Fruit fly (Drosophila melanogaster) whole organism, embryonic: Measurements from ENCODE around the gene Dora.

Source experiments
- Awh ChIP-seq: fragments of 200-800 bp; sonication (Bioruptor generic); IDR thresholded peaks from 2 replicates; pipeline ENCODE4, ENCODE4 v1.3.6; 2022; ENCODE audit warnings: missing biosample characterization, missing genetic modification characterization
- BEAF-32 ChIP-seq: fragments of 200-800 bp; sonication (Bioruptor generic); optimal IDR thresholded peaks from 3 replicates; lab custom pipeline; 2017; ENCODE audit warnings: missing biosample characterization, missing genetic modification characterization, mild to moderate bottlenecking, moderate library complexity, missing genetic modification reagents
- CG10267 ChIP-seq: fragments of 200-800 bp; sonication (Bioruptor generic); optimal IDR thresholded peaks from 2 replicates; lab custom pipeline; 2018; ENCODE audit warnings: missing biosample characterization, mild to moderate bottlenecking, missing genetic modification characterization, moderate library complexity
- CG10366 ChIP-seq: fragments of 200-800 bp; sonication (Bioruptor generic); IDR thresholded peaks from 2 replicates; pipeline ENCODE4 v1.3.6; 2022; ENCODE audit warnings: missing biosample characterization, missing genetic modification characterization
- CG11398 ChIP-seq: fragments of 200-800 bp; sonication (Bioruptor generic); optimal IDR thresholded peaks from 2 replicates; lab custom pipeline; 2016; ENCODE audit warnings: missing biosample characterization, missing genetic modification characterization
- CG12391 ChIP-seq: fragments of 200-800 bp; sonication (Bioruptor generic); optimal IDR thresholded peaks from 3 replicates; lab custom pipeline; 2018; ENCODE audit warnings: missing biosample characterization, mild to moderate bottlenecking, missing genetic modification characterization, moderate library complexity
- CG17385 ChIP-seq: fragments of 200-800 bp; sonication (Bioruptor generic); optimal IDR thresholded peaks from 3 replicates; lab custom pipeline; 2018; ENCODE audit warnings: missing biosample characterization, mild to moderate bottlenecking, missing genetic modification characterization
- CG2889 ChIP-seq: fragments of 200-800 bp; sonication (Bioruptor generic); IDR thresholded peaks from 3 replicates; pipeline ENCODE4 v1.3.6; 2022; ENCODE audit warnings: missing biosample characterization, missing genetic modification characterization
- CG30431 ChIP-seq: fragments of 200-800 bp; sonication (Bioruptor generic); optimal IDR thresholded peaks from 2 replicates; lab custom pipeline; 2017; ENCODE audit warnings: missing biosample characterization, missing genetic modification characterization
- CG3726 ChIP-seq: fragments of 200-800 bp; sonication (Bioruptor generic); IDR thresholded peaks from 3 replicates; pipeline ENCODE4, ENCODE4 v1.3.6; 2022; ENCODE audit warnings: missing biosample characterization, missing genetic modification characterization
- CG3995 ChIP-seq: fragments of 200-800 bp; sonication (Bioruptor generic); optimal IDR thresholded peaks from 3 replicates; lab custom pipeline; 2016; ENCODE audit warnings: missing biosample characterization, missing genetic modification characterization
- CG42726 ChIP-seq: fragments of 200-800 bp; sonication (Bioruptor generic); IDR thresholded peaks from 2 replicates; pipeline ENCODE4 v1.3.6; 2022; ENCODE audit warnings: missing biosample characterization, missing genetic modification characterization; ENCODE audit not compliant: partially characterized antibody
- CG6254 ChIP-seq: fragments of 200-800 bp; sonication (Bioruptor generic); optimal IDR thresholded peaks from 3 replicates; lab custom pipeline; 2017; ENCODE audit warnings: mild to moderate bottlenecking, missing biosample characterization, missing genetic modification reagents, missing genetic modification characterization
- CG6791 ChIP-seq: fragments of 200-800 bp; sonication (Bioruptor generic); IDR thresholded peaks from 3 replicates; pipeline ENCODE4 v1.3.6; 2022; ENCODE audit warnings: missing biosample characterization, missing genetic modification characterization; ENCODE audit not compliant: partially characterized antibody
- CG8281 ChIP-seq: fragments of 200-800 bp; sonication (Bioruptor generic); optimal IDR thresholded peaks from 2 replicates; lab custom pipeline; 2018; ENCODE audit warnings: missing biosample characterization, mild to moderate bottlenecking, missing genetic modification characterization, moderate library complexity
- CG8765 ChIP-seq: fragments of 200-800 bp; sonication (Bioruptor generic); IDR thresholded peaks from 2 replicates; pipeline ENCODE4 v1.3.6; 2022; ENCODE audit warnings: missing biosample characterization, missing genetic modification characterization
- CoRest ChIP-seq: fragments of 200-800 bp; sonication (Bioruptor generic); optimal IDR thresholded peaks from 3 replicates; lab custom pipeline; 2018; ENCODE audit warnings: missing biosample characterization, mild to moderate bottlenecking, missing genetic modification characterization, moderate library complexity
- D ChIP-seq, 2 experiments: fragments of 200-800 bp in 1 of 2; fragments of >200 bp in 1 of 2; sonication (Bioruptor generic) in 1 of 2; optimal IDR thresholded peaks; 2 replicates in 1 of 2; 3 replicates in 1 of 2; lab custom pipeline; 2017; ENCODE audit warnings: mild to moderate bottlenecking in 1 of 2, missing biosample characterization in 1 of 2, missing genetic modification characterization in 1 of 2, missing genetic modification reagents in 1 of 2
- Dip3 ChIP-seq: fragments of 200-800 bp; sonication (Bioruptor generic); optimal IDR thresholded peaks from 3 replicates; lab custom pipeline; 2016; ENCODE audit warnings: missing biosample characterization, missing genetic modification characterization
- Dll ChIP-seq: fragments of 200-800 bp; sonication (Bioruptor generic); IDR thresholded peaks from 4 replicates; pipeline ENCODE4 v1.3.6; 2022; ENCODE audit warnings: missing biosample characterization, missing genetic modification characterization; ENCODE audit not compliant: partially characterized antibody
- Doc3 ChIP-seq: fragments of 200-800 bp; sonication (Bioruptor generic); IDR thresholded peaks from 3 replicates; pipeline ENCODE4 v1.3.6; 2022; ENCODE audit warnings: missing biosample characterization, missing genetic modification characterization; ENCODE audit not compliant: partially characterized antibody
- Dref ChIP-seq: fragments of 200-800 bp; sonication (Bioruptor generic); IDR thresholded peaks from 2 replicates; pipeline ENCODE4 v1.3.6; 2022; ENCODE audit warnings: missing biosample characterization, missing genetic modification characterization
- E2f2 ChIP-seq: fragments of 200-800 bp; sonication (Bioruptor generic); IDR thresholded peaks from 2 replicates; pipeline ENCODE4 v1.3.6; 2022; ENCODE audit warnings: missing biosample characterization, missing genetic modification characterization
- Fer3 ChIP-seq: fragments of 200-800 bp; sonication (Bioruptor generic); optimal IDR thresholded peaks from 2 replicates; lab custom pipeline; 2018; ENCODE audit warnings: missing biosample characterization, mild to moderate bottlenecking, missing genetic modification characterization, moderate library complexity
- Hand ChIP-seq: fragments of 200-800 bp; sonication (Bioruptor generic); optimal IDR thresholded peaks from 2 replicates; lab custom pipeline; 2017; ENCODE audit warnings: mild to moderate bottlenecking, missing biosample characterization, missing genetic modification reagents, missing genetic modification characterization
- Hr3 ChIP-seq: fragments of 200-800 bp; sonication (Bioruptor generic); optimal IDR thresholded peaks from 3 replicates; lab custom pipeline; 2016; ENCODE audit warnings: missing biosample characterization, missing genetic modification characterization
- Mrtf ChIP-seq: fragments of 200-800 bp; sonication (Bioruptor generic); IDR thresholded peaks from 3 replicates; pipeline ENCODE4 v1.3.6; 2022; ENCODE audit warnings: missing biosample characterization, missing genetic modification characterization
- bbx ChIP-seq: fragments of 200-800 bp; sonication (Bioruptor generic); IDR thresholded peaks from 2 replicates; pipeline ENCODE4 v1.3.6; 2022; ENCODE audit warnings: missing biosample characterization, missing genetic modification characterization; ENCODE audit not compliant: partially characterized antibody
- bsh ChIP-seq, 2 experiments: fragments of 200-800 bp; sonication (Bioruptor generic); optimal IDR thresholded peaks; 2 replicates each; lab custom pipeline; 2017 to 2018; ENCODE audit warnings: mild to moderate bottlenecking in 2 of 2, missing biosample characterization in 2 of 2, missing genetic modification characterization in 2 of 2, moderate library complexity in 1 of 2
- btn ChIP-seq: fragments of 200-800 bp; sonication (Bioruptor generic); optimal IDR thresholded peaks from 2 replicates; lab custom pipeline; 2016; ENCODE audit warnings: missing biosample characterization, missing genetic modification characterization
- croc ChIP-seq: fragments of 200-800 bp; sonication (Bioruptor generic); conservative IDR thresholded peaks from 3 replicates; pipeline ENCODE4 v1.3.6; 2022; ENCODE audit warnings: missing biosample characterization, missing genetic modification characterization
- dati ChIP-seq: fragments of 200-800 bp; sonication (Bioruptor generic); IDR thresholded peaks from 2 replicates; pipeline ENCODE4 v1.3.6; 2022; ENCODE audit warnings: missing biosample characterization, missing genetic modification characterization
- dm ChIP-seq: fragments of 200-800 bp; sonication (Bioruptor generic); optimal IDR thresholded peaks from 3 replicates; lab custom pipeline; 2016; ENCODE audit warnings: missing biosample characterization, missing genetic modification characterization
- knrl ChIP-seq: fragments of 200-800 bp; sonication (Bioruptor generic); IDR thresholded peaks from 3 replicates; pipeline ENCODE4 v1.3.6; 2022; ENCODE audit warnings: missing biosample characterization, missing genetic modification characterization; ENCODE audit not compliant: partially characterized antibody
- lilli ChIP-seq: fragments of 200-800 bp; sonication (Bioruptor generic); optimal IDR thresholded peaks from 3 replicates; lab custom pipeline; 2016; ENCODE audit warnings: missing biosample characterization, missing genetic modification characterization
- lola ChIP-seq, 3 experiments: fragments of >200 bp in 2 of 3; fragments of 200-800 bp in 1 of 3; sonication (Bioruptor generic) in 1 of 3; optimal IDR thresholded peaks; 2 replicates each; lab custom pipeline; 2017 to 2019; ENCODE audit warnings: missing biosample characterization in 3 of 3, missing genetic modification characterization in 3 of 3, mild to moderate bottlenecking in 1 of 3, moderate library complexity in 1 of 3
- odd ChIP-seq: fragments of 200-800 bp; sonication (Bioruptor generic); optimal IDR thresholded peaks from 2 replicates; lab custom pipeline; 2017; ENCODE audit warnings: missing biosample characterization, mild to moderate bottlenecking, missing genetic modification characterization
- pan ChIP-seq, 4 experiments: fragments of >200 bp in 3 of 4; fragments of 200-800 bp in 1 of 4; sonication (Bioruptor generic) in 1 of 4; optimal IDR thresholded peaks in 3 of 4; IDR thresholded peaks in 1 of 4; 2 replicates each; pipeline versions ENCODE4 v1.3.6 to Lab custom; 2017 to 2022; ENCODE audit warnings: missing biosample characterization in 2 of 4, missing genetic modification characterization in 2 of 4, mixed read lengths in 1 of 4
- peb ChIP-seq: fragments of 200-800 bp; sonication (Bioruptor generic); IDR thresholded peaks from 2 replicates; pipeline ENCODE4 v1.3.6; 2022; ENCODE audit warnings: missing biosample characterization, missing genetic modification characterization
- pho ChIP-seq: fragments of 200-800 bp; sonication (Bioruptor generic); optimal IDR thresholded peaks from 2 replicates; lab custom pipeline; 2016; ENCODE audit warnings: missing biosample characterization, missing genetic modification characterization
- pzg ChIP-seq: fragments of 200-800 bp; sonication (Bioruptor generic); optimal IDR thresholded peaks from 3 replicates; lab custom pipeline; 2018; ENCODE audit warnings: missing biosample characterization, mild to moderate bottlenecking, missing genetic modification characterization, moderate library complexity
- ro ChIP-seq: fragments of 200-800 bp; sonication (Bioruptor generic); IDR thresholded peaks from 2 replicates; pipeline ENCODE4 v1.3.6; 2022; ENCODE audit warnings: missing biosample characterization, missing genetic modification characterization
- sim ChIP-seq: fragments of 200-800 bp; sonication (Bioruptor generic); IDR thresholded peaks from 2 replicates; pipeline ENCODE4 v1.3.6; 2022; ENCODE audit warnings: missing biosample characterization, missing genetic modification characterization
- sna ChIP-seq: fragments of 200-800 bp; sonication (Bioruptor generic); IDR thresholded peaks from 2 replicates; pipeline ENCODE4 v1.3.6; 2022; ENCODE audit warnings: missing biosample characterization, missing genetic modification characterization; ENCODE audit not compliant: partially characterized antibody
- trh ChIP-seq: fragments of 200-800 bp; sonication (Bioruptor generic); optimal IDR thresholded peaks from 2 replicates; lab custom pipeline; 2016; ENCODE audit warnings: missing biosample characterization, missing genetic modification characterization
- unc-4 ChIP-seq: fragments of 200-800 bp; sonication (Bioruptor generic); IDR thresholded peaks from 2 replicates; pipeline ENCODE4 v1.3.6; 2022; ENCODE audit warnings: missing biosample characterization, missing genetic modification characterization; ENCODE audit not compliant: partially characterized antibody
- vnd ChIP-seq: fragments of 200-800 bp; sonication (Bioruptor generic); IDR thresholded peaks from 3 replicates; pipeline ENCODE4 v1.3.6; 2022; ENCODE audit warnings: missing biosample characterization, missing genetic modification characterization; ENCODE audit not compliant: partially characterized antibody
- vvl ChIP-seq: fragments of 200-800 bp; sonication (Bioruptor generic); IDR thresholded peaks from 2 replicates; pipeline ENCODE4 v1.3.6; 2022; ENCODE audit warnings: missing biosample characterization, missing genetic modification characterization
- zf30C ChIP-seq: fragments of 200-800 bp; sonication (Bioruptor generic); optimal IDR thresholded peaks from 3 replicates; lab custom pipeline; 2018; ENCODE audit warnings: missing biosample characterization, mild to moderate bottlenecking, missing genetic modification characterization

The Dora gene

dm6 chrX:18893433-18893832 lies 29.7 kb downstream of the Dora start, which contains the start of gene Flacc (continued):
- no peak for TF ChIP-seq pan (optimal IDR thresholded peaks at IDR 0.05; lab: Kevin White, UChicago)
- no peak for TF ChIP-seq pan (GFP tag; optimal IDR thresholded peaks at IDR 0.05 in 1 of 2, IDR thresholded peaks at IDR 0.05 in 1 of 2)
- TF ChIP-seq odd (GFP tag; lab: Kevin White, UChicago) = no peak
- TF ChIP-seq CG2889 (GFP tag; lab: Robert Waterston, UW) = no peak
- TF ChIP-seq CG3995 (GFP tag; lab: Kevin White, UChicago) = no peak
- TF ChIP-seq Dip3 (GFP tag; lab: Kevin White, UChicago) = no peak
- no peak for TF ChIP-seq Hr3
- no peak for TF ChIP-seq ro (GFP tag; lab: Robert Waterston, UW)
- TF ChIP-seq bsh (GFP tag; optimal IDR thresholded peaks at IDR 0.05; lab: Kevin White, UChicago) = no peak
- no peak for TF ChIP-seq lilli (GFP tag; lab: Kevin White, UChicago)
- TF ChIP-seq peb (GFP tag; lab: Robert Waterston, UW) = no peak
- peak; percentile 88 for TF ChIP-seq Dll (GFP tag; lab: Robert Waterston, UW)
- no peak for TF ChIP-seq Hand (GFP tag; lab: Kevin White, UChicago)
- peak; percentile 37; the same call in 1 of the 2 replicates for TF ChIP-seq CG42726 (GFP tag; lab: Robert Waterston, UW)
- TF ChIP-seq dm (GFP tag; lab: Kevin White, UChicago) = no peak
- TF ChIP-seq vvl (GFP tag; lab: Robert Waterston, UW) = no peak
- TF ChIP-seq CG6791 (GFP tag; lab: Robert Waterston, UW) = peak; percentile 90
- no peak for TF ChIP-seq Fer3 (tag; lab: Kevin White, UChicago)
- no peak for TF ChIP-seq D (optimal IDR thresholded peaks at IDR 0.05; lab: Kevin White, UChicago)
- TF ChIP-seq D (GFP tag; optimal IDR thresholded peaks at IDR 0.05; lab: Kevin White, UChicago) = no peak
- no peak for TF ChIP-seq Awh (GFP tag; lab: Robert Waterston, UW)
- no peak for TF ChIP-seq dati (GFP tag; lab: Robert Waterston, UW)
- TF ChIP-seq lola (GFP tag; optimal IDR thresholded peaks at IDR 0.05; lab: Kevin White, UChicago) = no peak
- TF ChIP-seq Dref (GFP tag; lab: Robert Waterston, UW) = peak; percentile 92
- TF ChIP-seq btn = no peak
- TF ChIP-seq CG12391 (tag; lab: Kevin White, UChicago) = peak; percentile 9
- TF ChIP-seq E2f2 (GFP tag; lab: Robert Waterston, UW) = peak; percentile 85
- no peak for TF ChIP-seq CG30431
- TF ChIP-seq pzg (GFP tag; lab: Kevin White, UChicago) = peak; percentile 52
- TF ChIP-seq zf30C = no peak
- TF ChIP-seq CG6254 (GFP tag; lab: Kevin White, UChicago) = no peak
- no peak for TF ChIP-seq pho (GFP tag; lab: Kevin White, UChicago)
- TF ChIP-seq knrl (GFP tag; lab: Robert Waterston, UW) = peak; percentile 77
- TF ChIP-seq Mrtf (GFP tag; lab: Robert Waterston, UW) = no peak
- peak; percentile 85 for TF ChIP-seq sna
- TF ChIP-seq CG8281 = no peak
- TF ChIP-seq CG8765 = no peak
- TF ChIP-seq CoRest (tag; lab: Kevin White, UChicago) = peak; percentile 3
- TF ChIP-seq bbx (GFP tag; lab: Robert Waterston, UW) = peak; percentile 87
- peak; percentile 80 for TF ChIP-seq Doc3 (GFP tag; lab: Robert Waterston, UW)
- TF ChIP-seq croc (GFP tag; lab: Robert Waterston, UW) = no peak
- no peak for TF ChIP-seq CG3726
- peak; percentile 85 for TF ChIP-seq unc-4 (GFP tag; lab: Robert Waterston, UW)
- TF ChIP-seq sim = no peak
- TF ChIP-seq CG10267 (tag; lab: Kevin White, UChicago) = peak; percentile 43
- TF ChIP-seq CG10366 (GFP tag; lab: Robert Waterston, UW) = no peak
- TF ChIP-seq CG11398 (GFP tag; lab: Kevin White, UChicago) = no peak
- peak; percentile 79 for TF ChIP-seq vnd (GFP tag; lab: Robert Waterston, UW)
- peak; percentile 76 for TF ChIP-seq BEAF-32
- TF ChIP-seq trh (GFP tag; lab: Kevin White, UChicago) = no peak
- TF ChIP-seq CG17385 = peak; percentile 95
